Worm (Caenorhabditis elegans) whole organism, L2 larva: ENCODE results near the gene tkr-2.

ENCODE experiments used
- C34F6.9 ChIP-seq: fragments of 150-350 bp; optimal IDR thresholded peaks from 2 replicates; lab custom pipeline; 2014; ENCODE audit warnings: missing biosample characterization, missing genetic modification characterization
- F13H6.1 ChIP-seq: sonication (generic microtip); optimal IDR thresholded peaks from 2 replicates; lab custom pipeline; 2016; ENCODE audit warnings: missing genetic modification characterization, missing compliant biosample characterization
- R02D3.7 ChIP-seq: fragments of 150-350 bp; optimal IDR thresholded peaks from 2 replicates; lab custom pipeline; 2014; ENCODE audit warnings: missing biosample characterization, missing genetic modification characterization
- ZK546.5 ChIP-seq: sonication (generic microtip); optimal IDR thresholded peaks from 2 replicates; lab custom pipeline; 2017; ENCODE audit warnings: missing biosample characterization, missing genetic modification characterization
- alr-1 ChIP-seq: fragments of 150-350 bp; optimal IDR thresholded peaks from 2 replicates; lab custom pipeline; 2014; ENCODE audit warnings: missing biosample characterization, missing genetic modification characterization
- aly-2 ChIP-seq: fragments of 150-350 bp; optimal IDR thresholded peaks from 2 replicates; lab custom pipeline; 2014; ENCODE audit warnings: missing biosample characterization, missing genetic modification characterization
- ama-1 ChIP-seq: fragments of 150-350 bp; optimal IDR thresholded peaks from 2 replicates; lab custom pipeline; 2018; ENCODE audit warnings: inconsistent platforms
- blmp-1 ChIP-seq: sonication (generic microtip); optimal IDR thresholded peaks from 2 replicates; lab custom pipeline; 2017; ENCODE audit warnings: missing genetic modification characterization, mild to moderate bottlenecking, missing compliant biosample characterization, antibody characterized with exemption, moderate library complexity; ENCODE audit not compliant: insufficient read depth
- ceh-16 ChIP-seq: fragments of 150-350 bp; optimal IDR thresholded peaks from 2 replicates; lab custom pipeline; 2014; ENCODE audit warnings: missing biosample characterization, missing genetic modification characterization
- ceh-82 ChIP-seq: fragments of 150-350 bp; optimal IDR thresholded peaks from 2 replicates; lab custom pipeline; 2014; ENCODE audit warnings: missing biosample characterization, missing genetic modification characterization
- crh-2 ChIP-seq: sonication (generic microtip); optimal IDR thresholded peaks from 2 replicates; lab custom pipeline; 2017; ENCODE audit warnings: missing biosample characterization, missing genetic modification characterization
- egl-27 ChIP-seq: sonication (generic microtip); optimal IDR thresholded peaks from 3 replicates; lab custom pipeline; 2017; ENCODE audit warnings: missing biosample characterization, missing genetic modification reagents, missing genetic modification characterization
- elt-1 ChIP-seq: fragments of 150-350 bp; optimal IDR thresholded peaks from 2 replicates; lab custom pipeline; 2014; ENCODE audit warnings: missing biosample characterization, missing genetic modification characterization
- elt-3 ChIP-seq: sonication (generic microtip); optimal IDR thresholded peaks from 2 replicates; lab custom pipeline; 2017; ENCODE audit warnings: missing biosample characterization, missing genetic modification characterization
- fos-1 ChIP-seq: fragments of 150-350 bp; optimal IDR thresholded peaks from 2 replicates; lab custom pipeline; 2014; ENCODE audit warnings: missing biosample characterization, missing genetic modification characterization
- gmeb-1 ChIP-seq: fragments of 150-350 bp; optimal IDR thresholded peaks from 2 replicates; lab custom pipeline; 2014; ENCODE audit warnings: missing biosample characterization, missing genetic modification characterization
- lin-11 ChIP-seq: fragments of 150-350 bp; sonication (generic microtip); optimal IDR thresholded peaks from 2 replicates; lab custom pipeline; 2014; ENCODE audit warnings: missing biosample characterization, missing genetic modification characterization, inconsistent platforms, mixed read lengths
- lsy-2 ChIP-seq, 2 experiments: fragments of 150-350 bp in 1 of 2; sonication (generic microtip) in 1 of 2; optimal IDR thresholded peaks; 2 replicates each; lab custom pipeline; 2014 to 2017; ENCODE audit warnings: missing biosample characterization in 2 of 2, missing genetic modification characterization in 2 of 2
- mab-5 ChIP-seq: fragments of 150-350 bp; optimal IDR thresholded peaks from 2 replicates; lab custom pipeline; 2014; ENCODE audit warnings: missing biosample characterization, missing genetic modification characterization
- mdl-1 ChIP-seq, 2 experiments: fragments of 150-350 bp in 1 of 2; sonication (generic microtip) in 1 of 2; optimal IDR thresholded peaks; 2 replicates each; lab custom pipeline; 2017; ENCODE audit warnings: missing biosample characterization in 2 of 2, missing genetic modification characterization in 2 of 2
- nhr-10 ChIP-seq: sonication (generic microtip); optimal IDR thresholded peaks from 2 replicates; lab custom pipeline; 2017; ENCODE audit warnings: missing biosample characterization, missing genetic modification characterization
- nhr-11 ChIP-seq: fragments of 150-350 bp; optimal IDR thresholded peaks from 2 replicates; lab custom pipeline; 2014; ENCODE audit warnings: missing biosample characterization, missing genetic modification characterization
- nhr-12 ChIP-seq: fragments of 150-350 bp; optimal IDR thresholded peaks from 2 replicates; lab custom pipeline; 2014; ENCODE audit warnings: missing biosample characterization, missing genetic modification characterization
- nhr-129 ChIP-seq: fragments of 150-350 bp; optimal IDR thresholded peaks from 2 replicates; lab custom pipeline; 2014; ENCODE audit warnings: missing biosample characterization, missing genetic modification characterization
- nhr-21 ChIP-seq: fragments of 150-350 bp; optimal IDR thresholded peaks from 2 replicates; lab custom pipeline; 2014; ENCODE audit warnings: missing biosample characterization, missing genetic modification characterization
- nhr-23 ChIP-seq: fragments of 150-350 bp; optimal IDR thresholded peaks from 2 replicates; lab custom pipeline; 2014; ENCODE audit warnings: missing biosample characterization, missing genetic modification reagents, missing genetic modification characterization
- nhr-237 ChIP-seq: fragments of 150-350 bp; optimal IDR thresholded peaks from 2 replicates; lab custom pipeline; 2014; ENCODE audit warnings: missing biosample characterization, missing genetic modification characterization
- nhr-25 ChIP-seq: fragments of 150-350 bp; sonication (generic microtip); optimal IDR thresholded peaks from 3 replicates; lab custom pipeline; 2014; ENCODE audit warnings: missing biosample characterization, missing genetic modification characterization
- nhr-6 ChIP-seq: fragments of 150-350 bp; optimal IDR thresholded peaks from 2 replicates; lab custom pipeline; 2014; ENCODE audit warnings: missing biosample characterization, missing genetic modification characterization
- nhr-77 ChIP-seq: fragments of 150-350 bp; optimal IDR thresholded peaks from 2 replicates; lab custom pipeline; 2014; ENCODE audit warnings: missing biosample characterization, missing genetic modification characterization
- peb-1 ChIP-seq: fragments of 150-350 bp; optimal IDR thresholded peaks from 2 replicates; lab custom pipeline; 2014; ENCODE audit warnings: missing biosample characterization, missing genetic modification characterization
- sma-3 ChIP-seq: sonication (generic microtip); optimal IDR thresholded peaks from 2 replicates; lab custom pipeline; 2016; ENCODE audit warnings: missing genetic modification reagents, missing genetic modification characterization, missing compliant biosample characterization
- sma-9 ChIP-seq, 2 experiments: fragments of 150-350 bp in 1 of 2; sonication (generic microtip) in 1 of 2; optimal IDR thresholded peaks; 2 replicates each; lab custom pipeline; 2014 to 2016; ENCODE audit warnings: missing genetic modification characterization in 2 of 2, mild to moderate bottlenecking in 1 of 2, missing biosample characterization in 1 of 2, missing compliant biosample characterization in 1 of 2, missing genetic modification reagents in 1 of 2, moderate library complexity in 1 of 2
- snpc-4 ChIP-seq: fragments of 150-350 bp; optimal IDR thresholded peaks from 2 replicates; lab custom pipeline; 2014; ENCODE audit warnings: missing biosample characterization, missing genetic modification characterization
- unc-39 ChIP-seq: fragments of 150-350 bp; optimal IDR thresholded peaks from 2 replicates; lab custom pipeline; 2014; ENCODE audit warnings: missing biosample characterization, missing genetic modification characterization
- unc-55 ChIP-seq: fragments of 150-350 bp; sonication (generic microtip); optimal IDR thresholded peaks from 3 replicates; lab custom pipeline; 2014; ENCODE audit warnings: missing biosample characterization, missing genetic modification reagents, missing genetic modification characterization
- ztf-1 ChIP-seq: fragments of 200-800 bp; sonication (Bioruptor generic); conservative IDR thresholded peaks from 2 replicates; pipeline ENCODE4 v1.3.6; 2022; ENCODE audit warnings: missing genetic modification characterization, missing compliant biosample characterization
- ztf-11 ChIP-seq: sonication (generic microtip); optimal IDR thresholded peaks from 2 replicates; lab custom pipeline; 2017; ENCODE audit warnings: missing biosample characterization, missing genetic modification characterization
- ztf-4 ChIP-seq: fragments of 150-350 bp; optimal IDR thresholded peaks from 2 replicates; lab custom pipeline; 2014; ENCODE audit warnings: missing biosample characterization, missing genetic modification characterization

tkr-2 gene

ce11 chrIV:6183757-6184156 lies 18.1 kb upstream of the tkr-2 start, which contains the start of gene unc-77:
unc-77 (minus strand) TSS chrIV:6183857.
- TF ChIP-seq snpc-4 (no peak), blmp-1 (no peak), nhr-23 (tag; lab: Kevin White, UChicago) (no peak), unc-55 (GFP tag; lab: Kevin White, UChicago) (no peak), lsy-2 (tag; optimal IDR thresholded peaks at IDR 0.05; lab: Kevin White, UChicago) (no peak), ztf-1 (GFP tag; lab: Robert Waterston, UW) (no peak), ztf-11 (tag; lab: Kevin White, UChicago) (no peak)

- no peak for TF ChIP-seq ztf-11 (tag; lab: Kevin White, UChicago)
- TF ChIP-seq fos-1 (tag; lab: Kevin White, UChicago): peak; percentile 48
- TF ChIP-seq, all 48 proteins: peak for 1
Observed at ce11 chrIV:6185578-6185977, 16.3 kb upstream of the tkr-2 start, which contains the start of gene asp-9. asp-9 (plus strand) TSS chrIV:6185889.

- no peak for TF ChIP-seq nhr-11 (tag; lab: Kevin White, UChicago)
- no peak for TF ChIP-seq elt-1 (tag; lab: Kevin White, UChicago)
- no peak for TF ChIP-seq elt-3 (tag; lab: Kevin White, UChicago)
- TF ChIP-seq alr-1 (tag; lab: Kevin White, UChicago): no peak
- no peak for TF ChIP-seq ceh-82
- TF ChIP-seq ZK546.5 (tag; lab: Kevin White, UChicago): no peak
- TF ChIP-seq nhr-6 (tag; lab: Kevin White, UChicago): no peak
- no peak for TF ChIP-seq nhr-237 (tag; lab: Kevin White, UChicago)
- no peak for TF ChIP-seq ceh-16 (tag; lab: Kevin White, UChicago)
- TF ChIP-seq ztf-4 (tag; lab: Kevin White, UChicago): no peak
- TF ChIP-seq peb-1 (tag; lab: Kevin White, UChicago): no peak
- no peak for TF ChIP-seq C34F6.9 (tag; lab: Kevin White, UChicago)
- no peak for TF ChIP-seq aly-2 (tag; lab: Kevin White, UChicago)
- TF ChIP-seq unc-55 (GFP tag; lab: Kevin White, UChicago): no peak
- no peak for TF ChIP-seq lsy-2 (tag; optimal IDR thresholded peaks at IDR 0.05; lab: Kevin White, UChicago)
- TF ChIP-seq, all 48 proteins: peak for 0
Observed at ce11 chrIV:6187160-6187559, 14.7 kb upstream of the tkr-2 start.

ce11 chrIV:6200249-6200648 lies 1.6 kb upstream of the tkr-2 start:
- TF ChIP-seq elt-1 (tag; lab: Kevin White, UChicago): no peak
- no peak for TF ChIP-seq ceh-16 (tag; lab: Kevin White, UChicago)
- no peak for TF ChIP-seq ama-1 (lab: Kevin White, UChicago)
- no peak for TF ChIP-seq F13H6.1 (tag; lab: Kevin White, UChicago)
- TF ChIP-seq ztf-1 (GFP tag; lab: Robert Waterston, UW): no peak
- no peak for TF ChIP-seq unc-55 (GFP tag; lab: Kevin White, UChicago)
- TF ChIP-seq nhr-77 (tag; lab: Kevin White, UChicago): no peak
- TF ChIP-seq nhr-129 (tag; lab: Kevin White, UChicago): no peak
- no peak for TF ChIP-seq ZK546.5 (tag; lab: Kevin White, UChicago)
- TF ChIP-seq sma-3 (GFP tag; lab: Kevin White, UChicago): no peak
- no peak for TF ChIP-seq mab-5 (tag; lab: Kevin White, UChicago)

- peak; percentile 81 for TF ChIP-seq mab-5 (tag; lab: Kevin White, UChicago)
- TF ChIP-seq elt-3 (tag; lab: Kevin White, UChicago): no peak
- TF ChIP-seq gmeb-1 (tag; lab: Kevin White, UChicago): peak; percentile 97
- peak; percentile 14 for TF ChIP-seq nhr-10
- no peak for TF ChIP-seq egl-27 (tag; lab: Kevin White, UChicago)
- peak; percentile 82 for TF ChIP-seq nhr-25 (tag; lab: Kevin White, UChicago)
- no peak for TF ChIP-seq ceh-82
- TF ChIP-seq alr-1 (tag; lab: Kevin White, UChicago): no peak
- TF ChIP-seq blmp-1: peak; percentile 22
- peak; percentile 42 for TF ChIP-seq fos-1 (tag; lab: Kevin White, UChicago)
- TF ChIP-seq nhr-12: no peak
- no peak for TF ChIP-seq nhr-237 (tag; lab: Kevin White, UChicago)
- TF ChIP-seq nhr-6 (tag; lab: Kevin White, UChicago): peak; percentile 21
- TF ChIP-seq aly-2 (tag; lab: Kevin White, UChicago): no peak
- no peak for TF ChIP-seq ZK546.5 (tag; lab: Kevin White, UChicago)
- peak; percentile 71 for TF ChIP-seq snpc-4
- peak; percentile 83 to 90 for TF ChIP-seq lsy-2 (tag; optimal IDR thresholded peaks at IDR 0.05; lab: Kevin White, UChicago)
- TF ChIP-seq lin-11 (tag; lab: Kevin White, UChicago): peak; percentile 62
- TF ChIP-seq R02D3.7 (tag; lab: Kevin White, UChicago): peak; percentile 67
- no peak for TF ChIP-seq ceh-16 (tag; lab: Kevin White, UChicago)
- no peak for TF ChIP-seq ztf-4 (tag; lab: Kevin White, UChicago)
- TF ChIP-seq sma-3 (GFP tag; lab: Kevin White, UChicago): peak; percentile 93
- no peak for TF ChIP-seq mdl-1 (tag; optimal IDR thresholded peaks at IDR 0.05; lab: Kevin White, UChicago)
- TF ChIP-seq sma-9 (GFP tag; optimal IDR thresholded peaks at IDR 0.05; lab: Kevin White, UChicago): peak; percentile 94
- TF ChIP-seq sma-9 (tag; optimal IDR thresholded peaks at IDR 0.05; lab: Kevin White, UChicago): no peak
- TF ChIP-seq nhr-21 (tag; lab: Kevin White, UChicago): peak; percentile 69
- peak; percentile 93 for TF ChIP-seq unc-55 (GFP tag; lab: Kevin White, UChicago)
- TF ChIP-seq peb-1 (tag; lab: Kevin White, UChicago): no peak
- TF ChIP-seq crh-2 (tag; lab: Kevin White, UChicago): peak; percentile 72
- peak; percentile 87 for TF ChIP-seq C34F6.9 (tag; lab: Kevin White, UChicago)
- no peak for TF ChIP-seq nhr-23 (tag; lab: Kevin White, UChicago)
- TF ChIP-seq elt-1 (tag; lab: Kevin White, UChicago): no peak
- TF ChIP-seq unc-39: no peak
- TF ChIP-seq F13H6.1 (tag; lab: Kevin White, UChicago): peak; percentile 90
Observed at ce11 chrIV:6206294-6206776, 4.5 kb downstream of the tkr-2 start, which contains the start of gene C49A9.10. C49A9.10 (minus strand) TSS chrIV:6206344.
